Worm (Caenorhabditis elegans) whole organism, L3 larva: Measurements from ENCODE around the gene ZC262.4.

ENCODE experiments used
- R02D3.7 ChIP-seq: fragments of 150-350 bp; optimal IDR thresholded peaks from 2 replicates; lab custom pipeline; 2014; ENCODE audit warnings: missing biosample characterization, missing genetic modification characterization
- ZK546.5 ChIP-seq: sonication (generic microtip); optimal IDR thresholded peaks from 2 replicates; lab custom pipeline; 2017; ENCODE audit warnings: missing biosample characterization, missing genetic modification characterization
- aly-2 ChIP-seq: fragments of 150-350 bp; optimal IDR thresholded peaks from 2 replicates; lab custom pipeline; 2014; ENCODE audit warnings: missing biosample characterization, missing genetic modification characterization
- ama-1 ChIP-seq: fragments of 150-350 bp; optimal IDR thresholded peaks from 2 replicates; lab custom pipeline; 2018
- ceh-16 ChIP-seq: sonication (generic microtip); optimal IDR thresholded peaks from 2 replicates; lab custom pipeline; 2017; ENCODE audit warnings: missing biosample characterization, missing genetic modification characterization
- ceh-28 ChIP-seq: fragments of 150-350 bp; optimal IDR thresholded peaks from 2 replicates; lab custom pipeline; 2014; ENCODE audit warnings: missing biosample characterization, missing genetic modification reagents, missing genetic modification characterization
- ceh-82 ChIP-seq: fragments of 150-350 bp; optimal IDR thresholded peaks from 2 replicates; lab custom pipeline; 2014; ENCODE audit warnings: missing biosample characterization, missing genetic modification characterization
- ceh-9 ChIP-seq: sonication (generic microtip); optimal IDR thresholded peaks from 2 replicates; lab custom pipeline; 2018; ENCODE audit warnings: missing biosample characterization, missing genetic modification characterization
- daf-12 ChIP-seq: fragments of 150-350 bp; optimal IDR thresholded peaks from 2 replicates; lab custom pipeline; 2014; ENCODE audit warnings: missing biosample characterization, missing genetic modification reagents, missing genetic modification characterization
- egl-27 ChIP-seq: sonication (generic microtip); optimal IDR thresholded peaks from 4 replicates; lab custom pipeline; 2017; ENCODE audit warnings: missing biosample characterization, missing genetic modification reagents, missing genetic modification characterization
- egl-5 ChIP-seq: fragments of 150-350 bp; optimal IDR thresholded peaks from 2 replicates; lab custom pipeline; 2017; ENCODE audit warnings: missing biosample characterization, missing genetic modification reagents, missing genetic modification characterization, inconsistent platforms
- elt-1 ChIP-seq: fragments of 150-350 bp; optimal IDR thresholded peaks from 2 replicates; lab custom pipeline; 2014; ENCODE audit warnings: missing biosample characterization, missing genetic modification characterization
- elt-2 ChIP-seq: sonication (generic microtip); optimal IDR thresholded peaks from 2 replicates; lab custom pipeline; 2016; ENCODE audit warnings: missing genetic modification reagents, mild to moderate bottlenecking, missing genetic modification characterization, missing compliant biosample characterization
- elt-3 ChIP-seq, 3 experiments: fragments of 150-350 bp in 1 of 3; sonication (generic microtip) in 2 of 3; optimal IDR thresholded peaks; 2 replicates in 2 of 3; 4 replicates in 1 of 3; lab custom pipeline; 2014 to 2017; ENCODE audit warnings: missing biosample characterization in 3 of 3, missing genetic modification characterization in 3 of 3
- eor-1 ChIP-seq, 2 experiments: fragments of 150-350 bp; optimal IDR thresholded peaks; 2 replicates each; lab custom pipeline; 2014 to 2018; ENCODE audit warnings: missing biosample characterization in 2 of 2, missing genetic modification characterization in 2 of 2
- fkh-10 ChIP-seq: sonication (generic microtip); optimal IDR thresholded peaks from 2 replicates; lab custom pipeline; 2017; ENCODE audit warnings: missing biosample characterization, missing genetic modification reagents, missing genetic modification characterization
- fkh-2 ChIP-seq: fragments of 150-350 bp; optimal IDR thresholded peaks from 2 replicates; lab custom pipeline; 2014; ENCODE audit warnings: missing biosample characterization, missing genetic modification reagents, missing genetic modification characterization
- fos-1 ChIP-seq: fragments of 150-350 bp; optimal IDR thresholded peaks from 2 replicates; lab custom pipeline; 2014; ENCODE audit warnings: missing biosample characterization, missing genetic modification characterization
- jun-1 ChIP-seq: fragments of 150-350 bp; optimal IDR thresholded peaks from 2 replicates; lab custom pipeline; 2014; ENCODE audit warnings: missing biosample characterization, missing genetic modification reagents, missing genetic modification characterization
- lin-15B ChIP-seq: fragments of 150-350 bp; optimal IDR thresholded peaks from 2 replicates; lab custom pipeline; 2014; ENCODE audit warnings: missing biosample characterization, missing genetic modification characterization
- lsy-12 ChIP-seq: sonication (generic microtip); optimal IDR thresholded peaks from 2 replicates; lab custom pipeline; 2016; ENCODE audit warnings: mild to moderate bottlenecking, missing genetic modification characterization, missing compliant biosample characterization
- mdl-1 ChIP-seq: fragments of 150-350 bp; optimal IDR thresholded peaks from 2 replicates; lab custom pipeline; 2014; ENCODE audit warnings: missing biosample characterization, missing genetic modification characterization
- mml-1 ChIP-seq: fragments of 150-350 bp; sonication (generic microtip); optimal IDR thresholded peaks from 3 replicates; lab custom pipeline; 2014; ENCODE audit warnings: missing biosample characterization, missing genetic modification characterization
- nfya-1 ChIP-seq: sonication (generic microtip); optimal IDR thresholded peaks from 2 replicates; lab custom pipeline; 2017; ENCODE audit warnings: missing genetic modification characterization, mild to moderate bottlenecking, missing compliant biosample characterization, antibody characterized with exemption, moderate library complexity; ENCODE audit not compliant: insufficient read depth
- nhr-11 ChIP-seq: fragments of 150-350 bp; optimal IDR thresholded peaks from 2 replicates; lab custom pipeline; 2014; ENCODE audit warnings: missing biosample characterization, missing genetic modification characterization
- nhr-12 ChIP-seq: fragments of 150-350 bp; optimal IDR thresholded peaks from 2 replicates; lab custom pipeline; 2014; ENCODE audit warnings: missing biosample characterization, missing genetic modification characterization
- nhr-23 ChIP-seq: fragments of 150-350 bp; optimal IDR thresholded peaks from 2 replicates; lab custom pipeline; 2014; ENCODE audit warnings: missing biosample characterization, missing genetic modification reagents, missing genetic modification characterization
- nhr-25 ChIP-seq: sonication (generic microtip); optimal IDR thresholded peaks from 2 replicates; lab custom pipeline; 2017; ENCODE audit warnings: missing biosample characterization, missing genetic modification characterization
- nhr-28 ChIP-seq: fragments of 150-350 bp; optimal IDR thresholded peaks from 2 replicates; lab custom pipeline; 2014; ENCODE audit warnings: missing biosample characterization, missing genetic modification characterization
- nhr-67 ChIP-seq: fragments of 150-350 bp; optimal IDR thresholded peaks from 2 replicates; lab custom pipeline; 2014; ENCODE audit warnings: missing biosample characterization, missing genetic modification characterization
- nhr-76 ChIP-seq: fragments of 150-350 bp; sonication (generic microtip); optimal IDR thresholded peaks from 5 replicates; lab custom pipeline; 2014; ENCODE audit warnings: missing biosample characterization, missing genetic modification characterization
- nhr-77 ChIP-seq: fragments of 150-350 bp; optimal IDR thresholded peaks from 2 replicates; lab custom pipeline; 2014; ENCODE audit warnings: missing biosample characterization, missing genetic modification characterization
- pha-4 ChIP-seq: fragments of 150-350 bp; optimal IDR thresholded peaks from 2 replicates; lab custom pipeline; 2014; ENCODE audit warnings: missing biosample characterization, missing genetic modification reagents, missing genetic modification characterization
- pqm-1 ChIP-seq: fragments of 150-350 bp; optimal IDR thresholded peaks from 2 replicates; lab custom pipeline; 2017; ENCODE audit warnings: missing biosample characterization, missing genetic modification characterization, inconsistent platforms
- sea-2 ChIP-seq: fragments of 150-350 bp; sonication (generic microtip); optimal IDR thresholded peaks from 4 replicates; lab custom pipeline; 2014; ENCODE audit warnings: missing biosample characterization, missing genetic modification reagents, missing genetic modification characterization
- skn-1 ChIP-seq: fragments of 150-350 bp; optimal IDR thresholded peaks from 2 replicates; lab custom pipeline; 2014; ENCODE audit warnings: missing biosample characterization, missing genetic modification characterization
- snpc-4 ChIP-seq: fragments of 150-350 bp; optimal IDR thresholded peaks from 2 replicates; lab custom pipeline; 2014; ENCODE audit warnings: missing biosample characterization, missing genetic modification characterization
- tbx-2 ChIP-seq: sonication (generic microtip); optimal IDR thresholded peaks from 2 replicates; lab custom pipeline; 2016; ENCODE audit warnings: mild to moderate bottlenecking, missing genetic modification characterization, missing compliant biosample characterization
- unc-39 ChIP-seq: sonication (generic microtip); optimal IDR thresholded peaks from 4 replicates; lab custom pipeline; 2017; ENCODE audit warnings: missing biosample characterization, missing genetic modification characterization
- zag-1 ChIP-seq: fragments of 150-350 bp; optimal IDR thresholded peaks from 2 replicates; lab custom pipeline; 2014; ENCODE audit warnings: missing biosample characterization, missing genetic modification characterization
- ztf-11 ChIP-seq: fragments of 150-350 bp; optimal IDR thresholded peaks from 2 replicates; lab custom pipeline; 2014; ENCODE audit warnings: missing biosample characterization, missing genetic modification characterization
- ztf-4 ChIP-seq: fragments of 150-350 bp; optimal IDR thresholded peaks from 2 replicates; lab custom pipeline; 2014; ENCODE audit warnings: missing biosample characterization, missing genetic modification characterization

Gene ZC262.4

ce11 chrIII:8324412-8324811, 9.9 kb downstream of the ZC262.4 start, which contains the start of gene F10E9.12:
Gene F10E9.12 (plus strand): TSS chrIII:8324542.
- peak; percentile 43 for TF ChIP-seq pqm-1 (tag; lab: Kevin White, UChicago)
- TF ChIP-seq ceh-9 (tag; lab: Kevin White, UChicago), result no peak
- TF ChIP-seq fkh-2 (tag; lab: Kevin White, UChicago), result no peak
- TF ChIP-seq elt-2, result peak; percentile 74
- no peak for TF ChIP-seq ceh-82 (tag; lab: Kevin White, UChicago)
- TF ChIP-seq tbx-2, result no peak
- no peak for TF ChIP-seq mml-1 (tag; lab: Kevin White, UChicago)
- peak; percentile 5 for TF ChIP-seq pha-4
- TF ChIP-seq daf-12, result no peak
- no peak for TF ChIP-seq nhr-77 (tag; lab: Kevin White, UChicago)
- no peak for TF ChIP-seq lsy-12 (tag; lab: Kevin White, UChicago)
- no peak for TF ChIP-seq skn-1 (tag; lab: Kevin White, UChicago)
- no peak for TF ChIP-seq ztf-11
- no peak for TF ChIP-seq ZK546.5
- TF ChIP-seq eor-1 (tag; optimal IDR thresholded peaks at IDR 0.05; lab: Kevin White, UChicago), result no peak
- no peak for TF ChIP-seq elt-3 (tag; optimal IDR thresholded peaks at IDR 0.05; lab: Kevin White, UChicago)
- no peak for TF ChIP-seq nhr-28 (tag; lab: Kevin White, UChicago)
- no peak for TF ChIP-seq nhr-23 (tag; lab: Kevin White, UChicago)
- TF ChIP-seq unc-39, result no peak
- TF ChIP-seq R02D3.7 (tag; lab: Kevin White, UChicago), result no peak

DNA sequence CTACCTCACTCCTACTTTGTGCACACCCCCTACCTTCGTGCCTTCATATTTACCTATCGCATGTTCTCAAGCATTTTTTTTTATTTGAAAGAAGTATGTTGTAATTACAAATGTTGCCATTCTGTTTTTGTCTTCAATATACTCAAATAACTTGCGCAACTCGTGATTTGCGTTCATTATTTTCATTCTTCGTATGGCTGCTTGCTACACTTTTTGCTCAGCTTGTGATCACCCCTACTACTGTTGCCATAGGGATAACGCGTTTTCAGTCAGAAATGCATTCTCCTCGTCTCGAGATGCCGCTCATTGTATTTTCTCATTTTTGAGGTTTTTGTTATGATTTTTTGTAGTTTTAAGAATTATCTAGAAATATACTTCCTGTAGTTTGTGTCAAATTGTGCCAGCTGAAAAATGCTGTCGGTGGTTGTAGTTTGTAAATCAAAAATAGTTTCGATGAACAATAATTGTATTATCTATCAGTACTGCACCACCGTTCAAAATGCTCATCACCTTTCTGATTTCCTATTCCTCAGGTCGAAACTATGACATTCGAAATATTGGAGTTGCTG, 11.6 kb downstream of the ZC262.4 start, which contains the start of gene F10E9.1:
Gene F10E9.1, plus strand, starts transcription at position 519 of the 569 bp plus-strand sequence.
- no peak for TF ChIP-seq mdl-1
- TF ChIP-seq fos-1 (tag; lab: Kevin White, UChicago), result no peak
- TF ChIP-seq nhr-25 (tag; lab: Kevin White, UChicago), result no peak
- TF ChIP-seq nhr-11 (tag; lab: Kevin White, UChicago), result peak; percentile 62
- no peak for TF ChIP-seq nhr-28 (tag; lab: Kevin White, UChicago)
- no peak for TF ChIP-seq nfya-1 (tag; lab: Kevin White, UChicago)
- no peak for TF ChIP-seq nhr-12
- TF ChIP-seq elt-1 (tag; lab: Kevin White, UChicago), result no peak

- TF ChIP-seq tbx-2 (no peak), ceh-82 (tag; lab: Kevin White, UChicago) (no peak), nfya-1 (tag; lab: Kevin White, UChicago) (peak; percentile 3)
- TF ChIP-seq, all 47 proteins: peak for 1
These were observed 13.1 kb downstream of the ZC262.4 start for ce11 chrIII:8321225-8321624.

- no peak for TF ChIP-seq sea-2 (GFP tag; lab: Kevin White, UChicago)
- TF ChIP-seq nhr-77 (tag; lab: Kevin White, UChicago), result no peak
- TF ChIP-seq nhr-67, result no peak
- no peak for TF ChIP-seq skn-1 (tag; lab: Kevin White, UChicago)
- TF ChIP-seq fkh-10, result no peak
- no peak for TF ChIP-seq tbx-2
- no peak for TF ChIP-seq ceh-28 (tag; lab: Kevin White, UChicago)
- TF ChIP-seq pqm-1 (tag; lab: Kevin White, UChicago), result no peak
- no peak for TF ChIP-seq ama-1 (lab: Kevin White, UChicago)
- TF ChIP-seq egl-27 (tag; lab: Kevin White, UChicago), result no peak
- no peak for TF ChIP-seq snpc-4 (tag; lab: Kevin White, UChicago)
- no peak for TF ChIP-seq R02D3.7 (tag; lab: Kevin White, UChicago)
- no peak for TF ChIP-seq aly-2 (tag; lab: Kevin White, UChicago)
- no peak for TF ChIP-seq mdl-1
These were observed 14.1 kb downstream of the ZC262.4 start, which contains the start of gene F10E9.10 for ce11 chrIII:8320183-8320582. Gene F10E9.10 (minus strand): TSS chrIII:8320283.

DNA sequence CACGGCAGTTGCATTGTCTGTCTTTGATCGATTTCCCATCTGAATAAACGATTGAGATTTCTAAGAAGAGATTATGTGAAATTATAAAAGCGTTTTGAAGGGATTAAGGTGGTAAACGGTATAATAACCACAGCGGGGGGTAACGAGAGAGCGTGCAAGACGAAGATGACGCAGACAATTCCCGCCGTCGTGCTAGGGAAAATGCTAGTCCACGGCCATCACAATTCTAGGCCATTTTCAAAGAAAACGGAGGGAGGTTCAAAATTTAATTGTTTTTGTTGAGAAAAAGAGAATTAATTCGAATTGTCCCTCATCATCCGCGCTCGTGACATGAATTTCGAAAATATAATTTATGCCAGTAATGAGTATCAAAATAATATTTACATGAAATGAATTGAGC, 15.2 kb downstream of the ZC262.4 start, which contains the start of gene F10E9.11:
Gene F10E9.11, minus strand, starts transcription at position 161 of the 400 bp plus-strand sequence.
- TF ChIP-seq ztf-4 (tag; lab: Kevin White, UChicago) (no peak), zag-1 (no peak), sea-2 (GFP tag; lab: Kevin White, UChicago) (no peak), egl-5 (peak; percentile 64), nhr-67 (no peak), pqm-1 (tag; lab: Kevin White, UChicago) (peak; percentile 2), ZK546.5 (no peak), ztf-11 (no peak), lsy-12 (tag; lab: Kevin White, UChicago) (peak; percentile 50), nhr-76 (tag; lab: Kevin White, UChicago) (no peak), unc-39 (no peak), eor-1 (tag; optimal IDR thresholded peaks at IDR 0.05; lab: Kevin White, UChicago) (no peak), fos-1 (tag; lab: Kevin White, UChicago) (no peak), jun-1 (tag; lab: Kevin White, UChicago) (no peak), nhr-25 (tag; lab: Kevin White, UChicago) (peak; percentile 76), lin-15B (peak; percentile 84), ama-1 (lab: Kevin White, UChicago) (peak; percentile 20), aly-2 (tag; lab: Kevin White, UChicago) (no peak), ceh-16 (tag; lab: Kevin White, UChicago) (no peak), mdl-1 (no peak), elt-1 (tag; lab: Kevin White, UChicago) (no peak), egl-27 (tag; lab: Kevin White, UChicago) (no peak), ceh-28 (tag; lab: Kevin White, UChicago) (peak; percentile 26), daf-12 (no peak), ceh-9 (tag; lab: Kevin White, UChicago) (no peak), nhr-28 (tag; lab: Kevin White, UChicago) (no peak), nhr-23 (tag; lab: Kevin White, UChicago) (peak; percentile 84), tbx-2 (no peak)
